5 worm cellular contexts compared by ENCODE assay signal in the genomic region with DNA sequence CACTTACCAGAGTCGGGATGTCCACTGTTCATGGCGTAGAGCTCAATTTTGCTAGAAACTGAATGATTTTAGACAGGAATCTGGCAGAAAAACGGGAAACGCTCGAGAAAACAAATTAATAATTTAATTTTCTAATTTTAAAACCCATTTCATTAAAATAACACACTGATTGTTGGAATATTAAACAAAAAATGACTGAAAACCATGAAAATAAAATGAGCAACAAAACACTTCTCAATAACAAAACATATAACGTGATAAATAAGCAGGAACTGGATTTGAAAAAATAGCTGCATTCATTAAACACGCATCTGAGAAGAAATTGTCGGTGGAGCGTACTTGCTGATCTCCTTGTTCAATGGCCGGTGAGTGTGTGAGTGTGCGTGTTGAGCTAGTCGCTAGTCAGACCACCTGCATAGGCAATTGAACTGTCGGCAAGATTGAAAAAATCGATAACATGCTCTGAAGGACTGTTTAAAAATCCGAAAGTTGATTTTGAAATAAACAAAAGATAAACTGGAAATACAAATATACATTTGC.
A peak's percentile ranks its signal among the peaks of the same experiment; 100 is the strongest.
TF ChIP-seq lines count a peak whose summit lies in the region.

A gene (minus strand): TSS at position 51 of the 540 bp plus-strand sequence.

TF ChIP-seq in whole organism, L1 larva, 84 proteins besides CTCF, POLR2A, EP300 and RAD21 (continues in another document):
- TF ChIP-seq skn-1 (tag; optimal IDR thresholded peaks at IDR 0.05; lab: Kevin White, UChicago), result no peak
- TF ChIP-seq nhr-71 (tag; optimal IDR thresholded peaks at IDR 0.05; lab: Kevin White, UChicago), result peak; percentile 39
- no peak for TF ChIP-seq fkh-4 (tag; optimal IDR thresholded peaks at IDR 0.05; lab: Kevin White, UChicago; ENCODE audit: borderline replicate concordance)
- no peak for TF ChIP-seq ztf-11 (tag; optimal IDR thresholded peaks at IDR 0.05; lab: Kevin White, UChicago)
- TF ChIP-seq ceh-90 (tag; optimal IDR thresholded peaks at IDR 0.05; lab: Kevin White, UChicago), result no peak
- peak; percentile 6 for TF ChIP-seq nhr-20 (tag; optimal IDR thresholded peaks at IDR 0.05; lab: Kevin White, UChicago)
- TF ChIP-seq Y116A8C.19 (tag; optimal IDR thresholded peaks at IDR 0.05; lab: Kevin White, UChicago; ENCODE audit: borderline replicate concordance), result no peak
- peak; percentile 13 for TF ChIP-seq tbx-2 (tag; optimal IDR thresholded peaks at IDR 0.05; lab: Kevin White, UChicago)
- TF ChIP-seq lin-14 (GFP tag; optimal IDR thresholded peaks at IDR 0.05; lab: Kevin White, UChicago), result peak; percentile 67
- peak; percentile 4 for TF ChIP-seq elt-2 (tag; optimal IDR thresholded peaks at IDR 0.05; lab: Kevin White, UChicago)
- TF ChIP-seq nhr-77 (tag; optimal IDR thresholded peaks at IDR 0.05; lab: Kevin White, UChicago), result peak; percentile 5
- no peak for TF ChIP-seq alr-1 (tag; optimal IDR thresholded peaks at IDR 0.05; lab: Kevin White, UChicago; ENCODE audit: borderline replicate concordance)
- TF ChIP-seq lir-3 (tag; optimal IDR thresholded peaks at IDR 0.05; lab: Kevin White, UChicago; ENCODE audit: poor library complexity), result no peak
- TF ChIP-seq rnt-1 (tag; optimal IDR thresholded peaks at IDR 0.05; lab: Kevin White, UChicago), result peak; percentile 7
- TF ChIP-seq irx-1 (tag; optimal IDR thresholded peaks at IDR 0.05; lab: Kevin White, UChicago), result no peak
- TF ChIP-seq snu-23 (GFP tag; optimal IDR thresholded peaks at IDR 0.05; lab: Kevin White, UChicago), result peak; percentile 57

TF ChIP-seq in whole organism, L3 larva, 47 proteins besides CTCF, POLR2A, EP300 and RAD21:
- TF ChIP-seq fkh-10 (GFP tag; optimal IDR thresholded peaks at IDR 0.05; lab: Kevin White, UChicago), result no peak
- no peak for TF ChIP-seq unc-39 (tag; optimal IDR thresholded peaks at IDR 0.05; lab: Kevin White, UChicago)
- TF ChIP-seq pqm-1 (tag; optimal IDR thresholded peaks at IDR 0.05; lab: Kevin White, UChicago), result peak; percentile 70
- TF ChIP-seq unc-62 (GFP tag; optimal IDR thresholded peaks at IDR 0.05; lab: Kevin White, UChicago), result no peak
- TF ChIP-seq egl-5 (tag; optimal IDR thresholded peaks at IDR 0.05; lab: Kevin White, UChicago), result no peak
- TF ChIP-seq hmg-11 (tag; optimal IDR thresholded peaks at IDR 0.05; lab: Kevin White, UChicago), result peak; percentile 54
- TF ChIP-seq snpc-4 (tag; optimal IDR thresholded peaks at IDR 0.05; lab: Kevin White, UChicago), result peak; percentile 8
- no peak for TF ChIP-seq nhr-43 (tag; optimal IDR thresholded peaks at IDR 0.05; lab: Kevin White, UChicago; ENCODE audit: poor library complexity, severe bottlenecking)
- peak; percentile 72 for TF ChIP-seq lin-39 (tag; optimal IDR thresholded peaks at IDR 0.05; lab: Kevin White, UChicago)
- TF ChIP-seq nhr-25 (tag; optimal IDR thresholded peaks at IDR 0.05; lab: Kevin White, UChicago), result peak; percentile 38
- TF ChIP-seq nhr-67 (tag; optimal IDR thresholded peaks at IDR 0.05; lab: Kevin White, UChicago), result no peak
- TF ChIP-seq lin-15B (tag; optimal IDR thresholded peaks at IDR 0.05; lab: Kevin White, UChicago), result peak; percentile 46
- TF ChIP-seq daf-12 (tag; optimal IDR thresholded peaks at IDR 0.05; lab: Kevin White, UChicago), result no peak
- peak; percentile 49 for TF ChIP-seq pha-4 (tag; optimal IDR thresholded peaks at IDR 0.05; lab: Kevin White, UChicago)
- no peak for TF ChIP-seq nhr-77 (tag; optimal IDR thresholded peaks at IDR 0.05; lab: Kevin White, UChicago)
- TF ChIP-seq skn-1 (tag; optimal IDR thresholded peaks at IDR 0.05; lab: Kevin White, UChicago), result peak; percentile 7
- peak; percentile 40 for TF ChIP-seq elt-2 (tag; optimal IDR thresholded peaks at IDR 0.05; lab: Kevin White, UChicago)
- peak; percentile 13 for TF ChIP-seq ceh-28 (tag; optimal IDR thresholded peaks at IDR 0.05; lab: Kevin White, UChicago)

TF ChIP-seq in whole organism, early embryonic, 17 proteins besides CTCF, POLR2A, EP300 and RAD21:
- TF ChIP-seq aly-1 (tag; optimal IDR thresholded peaks at IDR 0.05; lab: Kevin White, UChicago) (no peak), tbx-37 (GFP tag; conservative IDR thresholded peaks at IDR 0.05; lab: Robert Waterston, UW) (no peak), hmg-4 (GFP tag; optimal IDR thresholded peaks at IDR 0.05; lab: Kevin White, UChicago) (peak; percentile 1), flt-1 (GFP tag; IDR thresholded peaks at IDR 0.05; lab: Robert Waterston, UW) (no peak)
TF ChIP-seq in whole organism, early embryonic: peak in this region for 1.

TF ChIP-seq in whole organism, midembryonic, 9 proteins besides CTCF, POLR2A, EP300 and RAD21:
- TF ChIP-seq ztf-29 (GFP tag; IDR thresholded peaks at IDR 0.05; lab: Robert Waterston, UW), result no peak
- TF ChIP-seq ztf-23 (GFP tag; IDR thresholded peaks at IDR 0.05; lab: Robert Waterston, UW), result 0 out of 2 replicates have a peak, but pooled peaks have one; percentile 44
- no peak for TF ChIP-seq tab-1 (GFP tag; IDR thresholded peaks at IDR 0.05; lab: Robert Waterston, UW)
- TF ChIP-seq flt-1 (GFP tag; IDR thresholded peaks at IDR 0.05; lab: Robert Waterston, UW), result no peak
- TF ChIP-seq med-1 (GFP tag; optimal IDR thresholded peaks at IDR 0.05; lab: Kevin White, UChicago; ENCODE audit: insufficient read depth), result no peak

TF ChIP-seq in whole organism, young adult, 124 proteins besides CTCF, POLR2A, EP300 and RAD21:
- TF ChIP-seq mes-4 (tag; optimal IDR thresholded peaks at IDR 0.05; lab: Kevin White, UChicago) (no peak), atf-7 (tag; optimal IDR thresholded peaks at IDR 0.05; lab: Kevin White, UChicago) (no peak), attf-3 (GFP tag; conservative IDR thresholded peaks at IDR 0.05; lab: Robert Waterston, UW) (no peak), madf-10 (tag; optimal IDR thresholded peaks at IDR 0.05; lab: Kevin White, UChicago) (no peak), ceh-40 (GFP tag; IDR thresholded peaks at IDR 0.05; lab: Robert Waterston, UW) (no peak), ztf-6 (GFP tag; IDR thresholded peaks at IDR 0.05; lab: Robert Waterston, UW) (no peak), pbrm-1 (GFP tag; IDR thresholded peaks at IDR 0.05; lab: Robert Waterston, UW) (no peak), cebp-1 (GFP tag; IDR thresholded peaks at IDR 0.05; lab: Robert Waterston, UW) (no peak), cebp-1 (tag; optimal IDR thresholded peaks at IDR 0.05; lab: Kevin White, UChicago) (peak; percentile 31), bed-2 (GFP tag; IDR thresholded peaks at IDR 0.05; lab: Robert Waterston, UW) (no peak), K12H6.12 (tag; optimal IDR thresholded peaks at IDR 0.05; lab: Kevin White, UChicago) (peak; percentile 32), D2030.7 (GFP tag; IDR thresholded peaks at IDR 0.05; lab: Robert Waterston, UW) (no peak), let-607 (tag; optimal IDR thresholded peaks at IDR 0.05; lab: Kevin White, UChicago) (peak in 1 of 2 experiments; percentile 32), lsl-1 (GFP tag; optimal IDR thresholded peaks at IDR 0.05; lab: Kevin White, UChicago) (no peak), dpff-1 (tag; optimal IDR thresholded peaks at IDR 0.05; lab: Kevin White, UChicago) (no peak), sptf-2 (GFP tag; optimal IDR thresholded peaks at IDR 0.05; lab: Kevin White, UChicago) (no peak), nhr-80 (tag; optimal IDR thresholded peaks at IDR 0.05; lab: Kevin White, UChicago) (peak; percentile 57), F23B12.7 (tag; optimal IDR thresholded peaks at IDR 0.05; lab: Kevin White, UChicago; ENCODE audit: insufficient read depth) (no peak), F55B11.4 (tag; optimal IDR thresholded peaks at IDR 0.05; lab: Kevin White, UChicago; ENCODE audit: borderline replicate concordance, insufficient read depth) (no peak), lir-1 (GFP tag; conservative IDR thresholded peaks at IDR 0.05; lab: Robert Waterston, UW) (no peak), lin-35 (GFP tag; optimal IDR thresholded peaks at IDR 0.05; lab: Kevin White, UChicago) (no peak), egl-44 (GFP tag; IDR thresholded peaks at IDR 0.05; lab: Robert Waterston, UW) (no peak), mcd-1 (GFP tag; IDR thresholded peaks at IDR 0.05; lab: Robert Waterston, UW) (peak; percentile 86), madf-6 (GFP tag; IDR thresholded peaks at IDR 0.05; lab: Robert Waterston, UW) (no peak), ceh-91 (GFP tag; IDR thresholded peaks at IDR 0.05; lab: Robert Waterston, UW) (no peak), hmg-1.2 (GFP tag; IDR thresholded peaks at IDR 0.05; lab: Robert Waterston, UW) (peak; percentile 39; the same call in 1 of the 2 replicates), somi-1 (GFP tag; optimal IDR thresholded peaks at IDR 0.05; lab: Kevin White, UChicago) (no peak), snpc-1.3 (tag; optimal IDR thresholded peaks at IDR 0.05; lab: Kevin White, UChicago; ENCODE audit: insufficient read depth) (no peak), snpc-3.4 (tag; optimal IDR thresholded peaks at IDR 0.05; lab: Kevin White, UChicago) (no peak), F57C9.4 (tag; optimal IDR thresholded peaks at IDR 0.05; lab: Kevin White, UChicago) (no peak), fkh-3 (tag; optimal IDR thresholded peaks at IDR 0.05; lab: Kevin White, UChicago) (no peak)
